Fruit fly (Drosophila melanogaster) whole organism, prepupa: ENCODE data around the gene Rpn12R.

ENCODE experiments used
- Blimp-1 ChIP-seq: fragments of 200-800 bp; sonication (Bioruptor generic); optimal IDR thresholded peaks from 3 replicates; lab custom pipeline; 2017; ENCODE audit warnings: missing biosample characterization, missing genetic modification characterization, mild to moderate bottlenecking, moderate library complexity, missing genetic modification reagents
- CG10631 ChIP-seq: fragments of 200-800 bp; sonication (Bioruptor generic); optimal IDR thresholded peaks from 2 replicates; lab custom pipeline; 2016; ENCODE audit warnings: missing biosample characterization, missing genetic modification characterization
- CG11902 ChIP-seq: fragments of 200-800 bp; sonication (Bioruptor generic); optimal IDR thresholded peaks from 3 replicates; lab custom pipeline; 2016; ENCODE audit warnings: missing biosample characterization, missing genetic modification characterization
- CG1621 ChIP-seq: fragments of 200-800 bp; sonication (Bioruptor generic); optimal IDR thresholded peaks from 3 replicates; lab custom pipeline; 2018; ENCODE audit warnings: missing biosample characterization, mild to moderate bottlenecking, missing genetic modification characterization
- CG3032 ChIP-seq: fragments of 200-800 bp; optimal IDR thresholded peaks from 2 replicates; lab custom pipeline; 2019; ENCODE audit warnings: missing biosample characterization, mild to moderate bottlenecking, missing genetic modification characterization, moderate library complexity
- CG31627 ChIP-seq: fragments of 200-800 bp; sonication (Bioruptor generic); optimal IDR thresholded peaks from 3 replicates; lab custom pipeline; 2016; ENCODE audit warnings: missing biosample characterization, missing genetic modification characterization
- CG32006 ChIP-seq: fragments of 200-800 bp; sonication (Bioruptor generic); optimal IDR thresholded peaks from 3 replicates; lab custom pipeline; 2017; ENCODE audit warnings: missing biosample characterization, mild to moderate bottlenecking, missing genetic modification characterization
- CG3919 ChIP-seq: fragments of 200-800 bp; sonication (Bioruptor generic); optimal IDR thresholded peaks from 3 replicates; lab custom pipeline; 2016; ENCODE audit warnings: missing biosample characterization, missing genetic modification characterization
- CG4318 ChIP-seq: fragments of 200-800 bp; sonication (Bioruptor generic); optimal IDR thresholded peaks from 3 replicates; lab custom pipeline; 2017; ENCODE audit warnings: missing biosample characterization, mild to moderate bottlenecking, missing genetic modification characterization
- CG6276 ChIP-seq: fragments of 200-800 bp; sonication (Bioruptor generic); optimal IDR thresholded peaks from 2 replicates; lab custom pipeline; 2017; ENCODE audit warnings: missing biosample characterization, mild to moderate bottlenecking, missing genetic modification characterization
- CG6792 ChIP-seq: fragments of 200-800 bp; sonication (Bioruptor generic); optimal IDR thresholded peaks from 3 replicates; lab custom pipeline; 2016; ENCODE audit warnings: missing biosample characterization, missing genetic modification characterization
- CG7368 ChIP-seq: fragments of 200-800 bp; sonication (Bioruptor generic); optimal IDR thresholded peaks from 3 replicates; lab custom pipeline; 2016; ENCODE audit warnings: missing biosample characterization, missing genetic modification characterization
- CG8319 ChIP-seq: fragments of 200-800 bp; sonication (Bioruptor generic); optimal IDR thresholded peaks from 3 replicates; lab custom pipeline; 2016; ENCODE audit warnings: missing biosample characterization, missing genetic modification characterization
- CG8632 ChIP-seq: fragments of 200-800 bp; sonication (Bioruptor generic); optimal IDR thresholded peaks from 3 replicates; lab custom pipeline; 2016; ENCODE audit warnings: missing biosample characterization, missing genetic modification characterization
- Eip75B ChIP-seq: fragments of 200-800 bp; sonication (Bioruptor generic); optimal IDR thresholded peaks from 3 replicates; lab custom pipeline; 2016; ENCODE audit warnings: missing biosample characterization, missing genetic modification characterization
- Eip78C ChIP-seq: fragments of 200-800 bp; sonication (Bioruptor generic); peaks from one replicate; lab custom pipeline; 2016; ENCODE audit warnings: missing biosample characterization, missing genetic modification characterization
- Ets21C ChIP-seq: fragments of 200-800 bp; sonication (Bioruptor generic); optimal IDR thresholded peaks from 3 replicates; lab custom pipeline; 2016; ENCODE audit warnings: missing biosample characterization, missing genetic modification characterization
- Ets96B ChIP-seq: fragments of 200-800 bp; optimal IDR thresholded peaks from 2 replicates; lab custom pipeline; 2019; ENCODE audit warnings: missing biosample characterization, mild to moderate bottlenecking, missing genetic modification characterization, moderate library complexity
- Gug ChIP-seq: fragments of 200-800 bp; sonication (Bioruptor generic); IDR thresholded peaks from 2 replicates; pipeline ENCODE4 v1.3.6; 2022; ENCODE audit warnings: missing biosample characterization, missing genetic modification characterization
- Hr4 ChIP-seq: fragments of 200-800 bp; sonication (Bioruptor generic); optimal IDR thresholded peaks from 3 replicates; lab custom pipeline; 2016; ENCODE audit warnings: missing biosample characterization, missing genetic modification characterization
- Lpt ChIP-seq: fragments of 200-800 bp; sonication (Bioruptor generic); optimal IDR thresholded peaks from 3 replicates; lab custom pipeline; 2016; ENCODE audit warnings: missing biosample characterization, missing genetic modification characterization
- Met ChIP-seq: fragments of 200-800 bp; sonication (Bioruptor generic); optimal IDR thresholded peaks from 3 replicates; lab custom pipeline; 2016; ENCODE audit warnings: missing biosample characterization, missing genetic modification characterization
- OdsH ChIP-seq: fragments of 200-800 bp; sonication (Bioruptor generic); optimal IDR thresholded peaks from 3 replicates; lab custom pipeline; 2016; ENCODE audit warnings: missing biosample characterization, missing genetic modification characterization
- Sox102F ChIP-seq: fragments of 200-800 bp; sonication (Bioruptor generic); optimal IDR thresholded peaks from 2 replicates; lab custom pipeline; 2016; ENCODE audit warnings: missing biosample characterization, mild to moderate bottlenecking, missing genetic modification characterization
- Sox14 ChIP-seq: fragments of 200-800 bp; sonication (Bioruptor generic); optimal IDR thresholded peaks from 3 replicates; lab custom pipeline; 2016; ENCODE audit warnings: missing biosample characterization, missing genetic modification characterization
- Sox15 ChIP-seq: fragments of 200-800 bp; sonication (Bioruptor generic); optimal IDR thresholded peaks from 3 replicates; lab custom pipeline; 2016; ENCODE audit warnings: missing biosample characterization, missing genetic modification characterization
- dsx ChIP-seq: fragments of 200-800 bp; optimal IDR thresholded peaks from 3 replicates; lab custom pipeline; 2019; ENCODE audit warnings: missing biosample characterization, mild to moderate bottlenecking, missing genetic modification characterization, moderate library complexity; ENCODE audit not compliant: poor library complexity, severe bottlenecking
- eg ChIP-seq: fragments of 200-800 bp; sonication (Bioruptor generic); IDR thresholded peaks from 3 replicates; pipeline ENCODE4 v1.3.6; 2022; ENCODE audit warnings: missing biosample characterization, missing genetic modification characterization
- esn ChIP-seq: fragments of 200-800 bp; sonication (Bioruptor generic); optimal IDR thresholded peaks from 2 replicates; lab custom pipeline; 2016; ENCODE audit warnings: missing biosample characterization, mild to moderate bottlenecking, missing genetic modification characterization, moderate library complexity
- fd59A ChIP-seq: fragments of 200-800 bp; sonication (Bioruptor generic); optimal IDR thresholded peaks from 2 replicates; lab custom pipeline; 2017; ENCODE audit warnings: missing biosample characterization, mild to moderate bottlenecking, missing genetic modification characterization, missing genetic modification reagents
- fd85E ChIP-seq: fragments of 200-800 bp; sonication (Bioruptor generic); optimal IDR thresholded peaks from 3 replicates; lab custom pipeline; 2016; ENCODE audit warnings: missing biosample characterization, missing genetic modification characterization
- fkh ChIP-seq: fragments of 200-800 bp; sonication (Bioruptor generic); optimal IDR thresholded peaks from 3 replicates; lab custom pipeline; 2017; ENCODE audit warnings: missing biosample characterization, mild to moderate bottlenecking, missing genetic modification characterization, moderate library complexity
- lz ChIP-seq: fragments of 200-800 bp; sonication (Bioruptor generic); optimal IDR thresholded peaks from 3 replicates; lab custom pipeline; 2016; ENCODE audit warnings: missing biosample characterization, missing genetic modification characterization
- pdm3 ChIP-seq: fragments of 200-800 bp; sonication (Bioruptor generic); optimal IDR thresholded peaks from 3 replicates; lab custom pipeline; 2016; ENCODE audit warnings: missing biosample characterization, missing genetic modification characterization
- spab ChIP-seq: fragments of 200-800 bp; sonication (Bioruptor generic); optimal IDR thresholded peaks from 2 replicates; lab custom pipeline; 2017; ENCODE audit warnings: missing biosample characterization, mild to moderate bottlenecking, missing genetic modification characterization, missing genetic modification reagents
- ss ChIP-seq, 2 experiments: fragments of 200-800 bp; sonication (Bioruptor generic); optimal IDR thresholded peaks; 2 replicates in 1 of 2; 3 replicates in 1 of 2; lab custom pipeline; 2017 to 2018; ENCODE audit warnings: mild to moderate bottlenecking in 2 of 2, missing biosample characterization in 2 of 2, missing genetic modification characterization in 2 of 2, moderate library complexity in 1 of 2
- svp ChIP-seq: fragments of 200-800 bp; sonication (Bioruptor generic); peaks from one replicate; lab custom pipeline; 2016; ENCODE audit warnings: missing biosample characterization, missing genetic modification characterization
- topi ChIP-seq: fragments of 200-800 bp; sonication (Bioruptor generic); optimal IDR thresholded peaks from 3 replicates; lab custom pipeline; 2016; ENCODE audit warnings: missing biosample characterization, missing genetic modification characterization
- vri ChIP-seq: fragments of 200-800 bp; sonication (Bioruptor generic); optimal IDR thresholded peaks from 3 replicates; lab custom pipeline; 2016; ENCODE audit warnings: missing biosample characterization, mild to moderate bottlenecking, missing genetic modification characterization

Rpn12R gene

dm6 chr3L:15035585-15035984, 6.8 kb downstream of the Rpn12R start (continued):
- TF ChIP-seq CG4318 (no peak), OdsH (peak; percentile 23), lz (GFP tag; lab: Kevin White, UChicago) (no peak), CG7368 (GFP tag; lab: Kevin White, UChicago) (no peak), CG3032 (tag; lab: Kevin White, UChicago) (peak; percentile 16), svp (peak; percentile 20), Met (GFP tag; lab: Kevin White, UChicago) (peak; percentile 6), spab (GFP tag; lab: Kevin White, UChicago) (no peak), dsx (GFP tag; lab: Kevin White, UChicago) (no peak), Sox102F (GFP tag; lab: Kevin White, UChicago) (no peak), Lpt (no peak), CG3919 (GFP tag; lab: Kevin White, UChicago) (peak; percentile 16), CG8632 (GFP tag; lab: Kevin White, UChicago) (no peak), CG6276 (GFP tag; lab: Kevin White, UChicago) (no peak), fkh (no peak)

dm6 chr3L:15034714-15035076, 7.7 kb downstream of the Rpn12R start:
- no peak for TF ChIP-seq CG31627 (GFP tag; lab: Kevin White, UChicago)
- TF ChIP-seq fd59A (GFP tag; lab: Kevin White, UChicago): no peak
- no peak for TF ChIP-seq CG7368 (GFP tag; lab: Kevin White, UChicago)
- peak; percentile 26 for TF ChIP-seq Eip78C
- TF ChIP-seq spab (GFP tag; lab: Kevin White, UChicago): no peak
- TF ChIP-seq Eip75B (GFP tag; lab: Kevin White, UChicago): no peak
- no peak for TF ChIP-seq Ets21C (GFP tag; lab: Kevin White, UChicago)

- no peak for TF ChIP-seq CG8319 (GFP tag; lab: Kevin White, UChicago)
- TF ChIP-seq lz (GFP tag; lab: Kevin White, UChicago): no peak
- TF ChIP-seq topi (GFP tag; lab: Kevin White, UChicago): no peak
- no peak for TF ChIP-seq Gug (GFP tag; lab: Robert Waterston, UW)
- no peak for TF ChIP-seq Ets96B
- no peak for TF ChIP-seq esn
- TF ChIP-seq CG31627 (GFP tag; lab: Kevin White, UChicago): no peak
- TF ChIP-seq CG6276 (GFP tag; lab: Kevin White, UChicago): no peak
- TF ChIP-seq vri: no peak
- TF ChIP-seq CG1621 (tag; lab: Kevin White, UChicago): no peak
- no peak for TF ChIP-seq Sox14
- TF ChIP-seq CG11902: no peak
- TF ChIP-seq eg (GFP tag; lab: Robert Waterston, UW): no peak
- peak; percentile 62 for TF ChIP-seq Eip78C
- no peak for TF ChIP-seq Blimp-1 (GFP tag; lab: Kevin White, UChicago)
- no peak for TF ChIP-seq Lpt
- TF ChIP-seq fd85E: no peak
- no peak for TF ChIP-seq Sox15 (GFP tag; lab: Kevin White, UChicago)
- peak; percentile 8 for TF ChIP-seq OdsH
- peak; percentile 12 for TF ChIP-seq CG32006
- no peak for TF ChIP-seq Met (GFP tag; lab: Kevin White, UChicago)
- peak; percentile 25 for TF ChIP-seq CG3032 (tag; lab: Kevin White, UChicago)
- TF ChIP-seq ss (GFP tag; optimal IDR thresholded peaks at IDR 0.05; lab: Kevin White, UChicago): no peak
- no peak for TF ChIP-seq CG7368 (GFP tag; lab: Kevin White, UChicago)
- no peak for TF ChIP-seq Hr4 (GFP tag; lab: Kevin White, UChicago)
- TF ChIP-seq pdm3 (GFP tag; lab: Kevin White, UChicago): no peak
- no peak for TF ChIP-seq CG6792 (GFP tag; lab: Kevin White, UChicago)
- peak; percentile 6 for TF ChIP-seq CG10631 (GFP tag; lab: Kevin White, UChicago)
- peak; percentile 23 for TF ChIP-seq svp
These were observed 8.2 kb downstream of the Rpn12R start for dm6 chr3L:15034061-15034713.
